Fruit fly (Drosophila melanogaster): ENCODE measurements around the gene CG31178.

DNA sequence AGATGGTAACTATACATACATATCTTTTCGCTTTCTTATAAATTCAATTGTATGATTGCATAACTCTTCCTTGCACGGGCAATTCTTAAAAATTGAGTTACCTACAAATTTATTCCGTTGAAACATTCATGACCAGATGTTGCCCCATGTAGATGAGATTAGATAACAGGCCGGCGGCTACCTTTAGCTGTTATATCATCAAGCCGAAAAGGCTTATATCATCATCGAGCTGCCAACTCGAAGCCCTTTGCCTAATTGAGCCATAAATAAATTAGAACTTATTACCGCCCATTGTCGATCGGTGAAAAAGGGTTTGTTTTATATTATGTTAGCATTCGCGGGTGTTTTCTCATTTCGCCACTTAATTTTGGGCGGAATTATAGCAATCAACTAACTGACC lies 33.1 kb upstream of the CG31178 start:
- no peak for TF ChIP-seq ttk (optimal IDR thresholded peaks at IDR 0.05)
- no peak for TF ChIP-seq h (optimal IDR thresholded peaks at IDR 0.05)
- no peak for TF ChIP-seq Sin3A (optimal IDR thresholded peaks at IDR 0.05)

Measured in Kc167 (cell line).